Fruit fly (Drosophila melanogaster): ENCODE data around the gene ort.

ort gene

dm6 chr3R:19656455-19656854 is 3.1 kb upstream of the ort start (continued):
- no peak for TF ChIP-seq ems (GFP tag; optimal IDR thresholded peaks at IDR 0.05)
- TF ChIP-seq CG8478 (optimal IDR thresholded peaks at IDR 0.05): peak; percentile 56
- TF ChIP-seq Ets65A (GFP tag): peak; percentile 6
- TF ChIP-seq CG32767 (GFP tag; IDR thresholded peaks at IDR 0.05): no peak

- TF ChIP-seq CTCF (GFP tag; optimal IDR thresholded peaks at IDR 0.05): peak; percentile 61
- TF ChIP-seq CG16815 (GFP tag; optimal IDR thresholded peaks at IDR 0.05): no peak
- no peak for TF ChIP-seq Dad (GFP tag; optimal IDR thresholded peaks at IDR 0.05)
These were observed 2.3 kb upstream of the ort start for dm6 chr3R:19657235-19657634.

dm6 chr3R:19657766-19658165 is 1.8 kb upstream of the ort start, which contains the start of gene CG6184:
TSS of gene CG6184 (minus strand) at chr3R:19657866.
- no peak for TF ChIP-seq Rfx (GFP tag; IDR thresholded peaks at IDR 0.05)

dm6 chr3R:19664713-19665112 is 5.2 kb downstream of the ort start, which contains the start of gene CG7432:
TSS of gene CG7432 (plus strand) at chr3R:19665007.
- TF ChIP-seq Fer1 (GFP tag; optimal IDR thresholded peaks at IDR 0.05): no peak
- TF ChIP-seq Rfx (GFP tag; IDR thresholded peaks at IDR 0.05): no peak
- no peak for TF ChIP-seq gcm2 (GFP tag; optimal IDR thresholded peaks at IDR 0.05)
- TF ChIP-seq Dip2 (GFP tag; IDR thresholded peaks at IDR 0.05): no peak
- no peak for TF ChIP-seq CG34422 (GFP tag; IDR thresholded peaks at IDR 0.05)
- 0 out of 3 replicates have a peak, but pooled peaks have one; percentile 19 for TF ChIP-seq HLH4C (GFP tag; IDR thresholded peaks at IDR 0.05; ENCODE audit: partially characterized antibody)
- TF ChIP-seq fd64A (GFP tag; optimal IDR thresholded peaks at IDR 0.05): no peak
- no peak for TF ChIP-seq gfzf (GFP tag; optimal IDR thresholded peaks at IDR 0.05)
- no peak for TF ChIP-seq sens-2 (GFP tag; IDR thresholded peaks at IDR 0.05)
- no peak for TF ChIP-seq CG32767 (GFP tag; IDR thresholded peaks at IDR 0.05)
- no peak for TF ChIP-seq CG4360 (GFP tag; IDR thresholded peaks at IDR 0.05)
- TF ChIP-seq trem (tag; optimal IDR thresholded peaks at IDR 0.05): no peak
- no peak for TF ChIP-seq CG11093 (GFP tag; IDR thresholded peaks at IDR 0.05)
- TF ChIP-seq CG10979 (tag; optimal IDR thresholded peaks at IDR 0.05): no peak
- TF ChIP-seq unpg (GFP tag; optimal IDR thresholded peaks at IDR 0.05): no peak
- TF ChIP-seq emc (GFP tag; optimal IDR thresholded peaks at IDR 0.05): no peak
- TF ChIP-seq luna (GFP tag; optimal IDR thresholded peaks at IDR 0.05): no peak
- TF ChIP-seq ham (GFP tag; IDR thresholded peaks at IDR 0.05): no peak
- no peak for TF ChIP-seq pho (GFP tag; optimal IDR thresholded peaks at IDR 0.05)
- TF ChIP-seq amos (GFP tag; IDR thresholded peaks at IDR 0.05; ENCODE audit: partially characterized antibody): no peak
- no peak for TF ChIP-seq CG14860 (GFP tag; IDR thresholded peaks at IDR 0.05; ENCODE audit: partially characterized antibody)
- TF ChIP-seq CG10366 (GFP tag; IDR thresholded peaks at IDR 0.05): no peak
- no peak for TF ChIP-seq pita (GFP tag; optimal IDR thresholded peaks at IDR 0.05)
- TF ChIP-seq Ptx1 (GFP tag; IDR thresholded peaks at IDR 0.05): no peak
- no peak for TF ChIP-seq CG18476 (GFP tag; optimal IDR thresholded peaks at IDR 0.05)
- TF ChIP-seq lilli (GFP tag; optimal IDR thresholded peaks at IDR 0.05): no peak
- TF ChIP-seq crol (GFP tag; IDR thresholded peaks at IDR 0.05): peak; percentile 44; the same call in 1 of the 2 replicates
- no peak for TF ChIP-seq tio (GFP tag; optimal IDR thresholded peaks at IDR 0.05)
- no peak for TF ChIP-seq crp (GFP tag; optimal IDR thresholded peaks at IDR 0.05)
- no peak for TF ChIP-seq zfh1 (GFP tag; IDR thresholded peaks at IDR 0.05)
- peak; percentile 81 for TF ChIP-seq Deaf1 (tag; optimal IDR thresholded peaks at IDR 0.05)
- TF ChIP-seq ERR (GFP tag; optimal IDR thresholded peaks at IDR 0.05): no peak
- TF ChIP-seq CG12769 (tag; optimal IDR thresholded peaks at IDR 0.05): peak; percentile 55
- TF ChIP-seq CG9437 (GFP tag; optimal IDR thresholded peaks at IDR 0.05): no peak
- no peak for TF ChIP-seq onecut (GFP tag; IDR thresholded peaks at IDR 0.05)
- no peak for TF ChIP-seq D19A (tag; optimal IDR thresholded peaks at IDR 0.05)
- TF ChIP-seq hkb (optimal IDR thresholded peaks at IDR 0.05): no peak
- no peak for TF ChIP-seq hkb (GFP tag; IDR thresholded peaks at IDR 0.05)
- TF ChIP-seq CG11560 (tag; IDR thresholded peaks at IDR 0.05): no peak
- TF ChIP-seq org-1 (GFP tag; optimal IDR thresholded peaks at IDR 0.05): no peak
- TF ChIP-seq Hr3 (GFP tag; optimal IDR thresholded peaks at IDR 0.05): no peak
- TF ChIP-seq CG17328 (GFP tag; IDR thresholded peaks at IDR 0.05): no peak
